Worm (Caenorhabditis elegans): ENCODE data around the gene haf-1.

- TF ChIP-seq nhr-25 (tag; optimal IDR thresholded peaks at IDR 0.05) (no peak), ztf-11 (tag; optimal IDR thresholded peaks at IDR 0.05) (no peak), elt-3 (tag; optimal IDR thresholded peaks at IDR 0.05) (no peak)
These were observed at the start of gene haf-1 for ce11 chrIV:17376127-17376526.
